Worm (Caenorhabditis elegans): ENCODE measurements around the gene srsy-2.

srsy-2 gene

DNA sequence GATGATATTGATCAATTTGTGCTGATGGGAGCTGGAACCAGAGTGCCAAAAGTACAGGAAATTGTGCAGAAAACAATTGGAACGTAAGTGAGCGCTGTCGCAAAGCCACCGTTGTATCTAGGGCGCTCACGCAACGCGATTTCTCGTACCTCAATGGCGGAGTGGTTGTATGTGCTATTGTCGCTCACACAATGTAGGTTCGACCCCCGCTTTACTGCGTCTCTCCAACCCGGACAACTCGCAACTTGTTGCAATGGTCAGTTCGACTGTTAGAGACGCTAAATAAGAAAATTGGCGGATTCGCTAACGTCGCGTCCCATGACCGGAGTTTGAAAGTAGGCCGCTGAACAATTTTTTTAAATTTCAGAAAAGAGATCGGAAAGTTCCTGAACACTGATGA, 21.6 kb upstream of the srsy-2 start (continued):
- TF ChIP-seq hlh-8 (tag; optimal IDR thresholded peaks at IDR 0.05) (no peak), lim-6 (tag; optimal IDR thresholded peaks at IDR 0.05) (peak; percentile 28), zip-5 (tag; optimal IDR thresholded peaks at IDR 0.05) (peak; percentile 26), ceh-45 (GFP tag; IDR thresholded peaks at IDR 0.05) (peak; percentile 60), nhr-11 (tag; optimal IDR thresholded peaks at IDR 0.05) (no peak), pax-1 (tag; optimal IDR thresholded peaks at IDR 0.05) (no peak), hlh-30 (tag; optimal IDR thresholded peaks at IDR 0.05; ENCODE audit: insufficient read depth) (peak; percentile 74), pha-2 (tag; optimal IDR thresholded peaks at IDR 0.05) (peak; percentile 52), dmd-4 (tag; optimal IDR thresholded peaks at IDR 0.05; ENCODE audit: borderline replicate concordance) (peak; percentile 59), ztf-16 (tag; optimal IDR thresholded peaks at IDR 0.05) (peak; percentile 81), T23F11.4 (GFP tag; optimal IDR thresholded peaks at IDR 0.05) (peak; percentile 78), pros-1 (tag; optimal IDR thresholded peaks at IDR 0.05) (no peak), ceh-31 (tag; optimal IDR thresholded peaks at IDR 0.05) (peak; percentile 74), ama-1 (optimal IDR thresholded peaks at IDR 0.05) (no peak), ceh-22 (tag; optimal IDR thresholded peaks at IDR 0.05) (no peak), fkh-6 (tag; optimal IDR thresholded peaks at IDR 0.05) (peak; percentile 87), rnt-1 (tag; optimal IDR thresholded peaks at IDR 0.05) (peak; percentile 42), hlh-6 (tag; optimal IDR thresholded peaks at IDR 0.05) (peak; percentile 84), pag-3 (tag; optimal IDR thresholded peaks at IDR 0.05; ENCODE audit: borderline replicate concordance) (no peak), fkh-10 (GFP tag; optimal IDR thresholded peaks at IDR 0.05) (no peak), che-1 (tag; optimal IDR thresholded peaks at IDR 0.05) (peak; percentile 85), ceh-24 (tag; optimal IDR thresholded peaks at IDR 0.05) (peak; percentile 64), ets-4 (tag; optimal IDR thresholded peaks at IDR 0.05) (peak; percentile 47), fax-1 (tag; optimal IDR thresholded peaks at IDR 0.05) (peak; percentile 71), nfya-1 (tag; optimal IDR thresholded peaks at IDR 0.05) (no peak), C08G9.2 (tag; optimal IDR thresholded peaks at IDR 0.05) (peak; percentile 49), ceh-9 (tag; optimal IDR thresholded peaks at IDR 0.05) (peak; percentile 38)

DNA sequence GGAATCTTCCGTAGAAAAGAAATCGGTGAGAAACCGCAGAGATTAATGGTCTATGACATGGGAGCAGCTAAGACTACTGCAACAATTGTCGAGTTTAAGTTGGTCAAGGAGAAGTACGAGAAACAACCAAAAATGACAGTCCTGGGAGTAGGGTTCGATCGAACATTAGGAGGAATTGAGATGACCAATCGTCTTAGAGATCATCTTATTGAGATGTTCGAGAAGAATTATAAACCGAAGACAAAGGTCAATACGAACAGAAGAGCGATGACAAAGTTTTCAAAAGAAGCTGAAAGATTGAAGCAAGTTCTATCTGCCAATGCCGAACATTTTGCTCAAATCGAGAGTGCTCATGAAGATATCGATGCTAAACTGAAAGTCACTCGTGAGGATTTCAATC, 21.1 kb upstream of the srsy-2 start:
- TF ChIP-seq unc-86 (tag; optimal IDR thresholded peaks at IDR 0.05) (no peak), npax-4 (tag; optimal IDR thresholded peaks at IDR 0.05) (no peak), tbx-7 (tag; optimal IDR thresholded peaks at IDR 0.05) (no peak), ceh-48 (tag; optimal IDR thresholded peaks at IDR 0.05) (no peak), fkh-10 (GFP tag; optimal IDR thresholded peaks at IDR 0.05) (no peak), nhr-11 (tag; optimal IDR thresholded peaks at IDR 0.05) (no peak), unc-42 (tag; optimal IDR thresholded peaks at IDR 0.05) (no peak), rnt-1 (tag; optimal IDR thresholded peaks at IDR 0.05) (no peak), ahr-1 (tag; optimal IDR thresholded peaks at IDR 0.05) (no peak), unc-3 (GFP tag; conservative IDR thresholded peaks at IDR 0.05) (no peak), unc-3 (tag; optimal IDR thresholded peaks at IDR 0.05) (no peak), K02D7.2 (tag; optimal IDR thresholded peaks at IDR 0.05) (no peak), C08G9.2 (tag; optimal IDR thresholded peaks at IDR 0.05) (no peak), fax-1 (tag; optimal IDR thresholded peaks at IDR 0.05) (no peak), dmd-4 (tag; optimal IDR thresholded peaks at IDR 0.05; ENCODE audit: borderline replicate concordance) (no peak), hlh-15 (tag; optimal IDR thresholded peaks at IDR 0.05) (no peak), K09A11.1 (tag; optimal IDR thresholded peaks at IDR 0.05; ENCODE audit: insufficient read depth) (no peak), dve-1 (tag; optimal IDR thresholded peaks at IDR 0.05) (no peak)

DNA sequence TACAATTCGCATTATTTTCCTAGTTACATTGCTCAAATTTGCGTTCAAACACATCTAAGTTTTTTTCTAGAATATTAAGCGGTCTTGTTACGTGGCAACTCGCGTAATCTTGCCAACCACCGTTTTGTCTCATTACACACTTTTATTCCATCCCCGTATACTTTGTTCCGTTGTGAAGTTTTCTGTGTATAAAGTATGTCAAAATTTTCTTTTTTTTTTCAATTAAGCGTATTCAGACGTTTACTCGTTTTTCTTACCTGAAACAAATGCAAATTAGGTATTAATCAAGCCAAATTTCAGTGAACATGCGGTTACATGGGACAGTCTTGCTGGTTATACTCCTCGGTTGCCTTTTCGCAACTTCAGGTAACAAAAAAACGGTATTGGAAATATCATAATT, 20.1 kb upstream of the srsy-2 start, which contains the start of gene T24H7.2:
TSS of gene T24H7.2 (plus strand) at position 301 of the 400 bp plus-strand sequence.
- no peak for TF ChIP-seq pag-3 (tag; optimal IDR thresholded peaks at IDR 0.05; ENCODE audit: borderline replicate concordance)
- TF ChIP-seq C08G9.2 (tag; optimal IDR thresholded peaks at IDR 0.05), result no peak
- TF ChIP-seq eyg-1 (tag; optimal IDR thresholded peaks at IDR 0.05), result no peak
- no peak for TF ChIP-seq pat-9 (tag; optimal IDR thresholded peaks at IDR 0.05)
- TF ChIP-seq ceh-2 (tag; optimal IDR thresholded peaks at IDR 0.05), result no peak
- no peak for TF ChIP-seq elt-2 (tag; optimal IDR thresholded peaks at IDR 0.05)
- no peak for TF ChIP-seq hlh-13 (GFP tag; optimal IDR thresholded peaks at IDR 0.05)
- TF ChIP-seq ahr-1 (tag; optimal IDR thresholded peaks at IDR 0.05), result no peak
- no peak for TF ChIP-seq madf-2 (tag; optimal IDR thresholded peaks at IDR 0.05)
- no peak for TF ChIP-seq ets-4 (tag; optimal IDR thresholded peaks at IDR 0.05)
- no peak for TF ChIP-seq ceh-22 (tag; optimal IDR thresholded peaks at IDR 0.05)
- no peak for TF ChIP-seq ama-1 (optimal IDR thresholded peaks at IDR 0.05)
- no peak for TF ChIP-seq syd-9 (tag; optimal IDR thresholded peaks at IDR 0.05)
- no peak for TF ChIP-seq ceh-6 (GFP tag; optimal IDR thresholded peaks at IDR 0.05)
- no peak for TF ChIP-seq hlh-30 (tag; optimal IDR thresholded peaks at IDR 0.05; ENCODE audit: insufficient read depth)
- no peak for TF ChIP-seq nfya-1 (tag; optimal IDR thresholded peaks at IDR 0.05)
- no peak for TF ChIP-seq lin-11 (tag; optimal IDR thresholded peaks at IDR 0.05)
- no peak for TF ChIP-seq C38D4.7 (GFP tag; optimal IDR thresholded peaks at IDR 0.05)

Data from whole organism, late embryonic.